Worm (Caenorhabditis elegans) whole organism, L3 larva: ENCODE data around the gene skr-13.

Experiments
- aly-2 ChIP-seq: fragments of 150-350 bp; optimal IDR thresholded peaks from 2 replicates; lab custom pipeline; 2014; ENCODE audit warnings: missing biosample characterization, missing genetic modification characterization
- ceh-28 ChIP-seq: fragments of 150-350 bp; optimal IDR thresholded peaks from 2 replicates; lab custom pipeline; 2014; ENCODE audit warnings: missing biosample characterization, missing genetic modification reagents, missing genetic modification characterization
- ceh-82 ChIP-seq: fragments of 150-350 bp; optimal IDR thresholded peaks from 2 replicates; lab custom pipeline; 2014; ENCODE audit warnings: missing biosample characterization, missing genetic modification characterization
- egl-27 ChIP-seq: sonication (generic microtip); optimal IDR thresholded peaks from 4 replicates; lab custom pipeline; 2017; ENCODE audit warnings: missing biosample characterization, missing genetic modification reagents, missing genetic modification characterization
- egl-5 ChIP-seq: fragments of 150-350 bp; optimal IDR thresholded peaks from 2 replicates; lab custom pipeline; 2017; ENCODE audit warnings: missing biosample characterization, missing genetic modification reagents, missing genetic modification characterization, inconsistent platforms
- elt-1 ChIP-seq: fragments of 150-350 bp; optimal IDR thresholded peaks from 2 replicates; lab custom pipeline; 2014; ENCODE audit warnings: missing biosample characterization, missing genetic modification characterization
- elt-2 ChIP-seq: sonication (generic microtip); optimal IDR thresholded peaks from 2 replicates; lab custom pipeline; 2016; ENCODE audit warnings: missing genetic modification reagents, mild to moderate bottlenecking, missing genetic modification characterization, missing compliant biosample characterization
- elt-3 ChIP-seq, 3 experiments: fragments of 150-350 bp in 1 of 3; sonication (generic microtip) in 2 of 3; optimal IDR thresholded peaks; 2 replicates in 2 of 3; 4 replicates in 1 of 3; lab custom pipeline; 2014 to 2017; ENCODE audit warnings: missing biosample characterization in 3 of 3, missing genetic modification characterization in 3 of 3
- eor-1 ChIP-seq, 2 experiments: fragments of 150-350 bp; optimal IDR thresholded peaks; 2 replicates each; lab custom pipeline; 2014 to 2018; ENCODE audit warnings: missing biosample characterization in 2 of 2, missing genetic modification characterization in 2 of 2
- fkh-10 ChIP-seq: sonication (generic microtip); optimal IDR thresholded peaks from 2 replicates; lab custom pipeline; 2017; ENCODE audit warnings: missing biosample characterization, missing genetic modification reagents, missing genetic modification characterization
- fkh-2 ChIP-seq: fragments of 150-350 bp; optimal IDR thresholded peaks from 2 replicates; lab custom pipeline; 2014; ENCODE audit warnings: missing biosample characterization, missing genetic modification reagents, missing genetic modification characterization
- fos-1 ChIP-seq: fragments of 150-350 bp; optimal IDR thresholded peaks from 2 replicates; lab custom pipeline; 2014; ENCODE audit warnings: missing biosample characterization, missing genetic modification characterization
- hmg-11 ChIP-seq: sonication (generic microtip); optimal IDR thresholded peaks from 2 replicates; lab custom pipeline; 2016; ENCODE audit warnings: missing genetic modification characterization, missing compliant biosample characterization
- jun-1 ChIP-seq: fragments of 150-350 bp; optimal IDR thresholded peaks from 2 replicates; lab custom pipeline; 2014; ENCODE audit warnings: missing biosample characterization, missing genetic modification reagents, missing genetic modification characterization
- lin-39 ChIP-seq: fragments of 150-350 bp; optimal IDR thresholded peaks from 2 replicates; lab custom pipeline; 2018; ENCODE audit warnings: missing biosample characterization, missing genetic modification reagents, missing genetic modification characterization
- lsy-12 ChIP-seq: sonication (generic microtip); optimal IDR thresholded peaks from 2 replicates; lab custom pipeline; 2016; ENCODE audit warnings: mild to moderate bottlenecking, missing genetic modification characterization, missing compliant biosample characterization
- mdl-1 ChIP-seq: fragments of 150-350 bp; optimal IDR thresholded peaks from 2 replicates; lab custom pipeline; 2014; ENCODE audit warnings: missing biosample characterization, missing genetic modification characterization
- mml-1 ChIP-seq: fragments of 150-350 bp; sonication (generic microtip); optimal IDR thresholded peaks from 3 replicates; lab custom pipeline; 2014; ENCODE audit warnings: missing biosample characterization, missing genetic modification characterization
- nhr-11 ChIP-seq: fragments of 150-350 bp; optimal IDR thresholded peaks from 2 replicates; lab custom pipeline; 2014; ENCODE audit warnings: missing biosample characterization, missing genetic modification characterization
- nhr-12 ChIP-seq: fragments of 150-350 bp; optimal IDR thresholded peaks from 2 replicates; lab custom pipeline; 2014; ENCODE audit warnings: missing biosample characterization, missing genetic modification characterization
- nhr-23 ChIP-seq: fragments of 150-350 bp; optimal IDR thresholded peaks from 2 replicates; lab custom pipeline; 2014; ENCODE audit warnings: missing biosample characterization, missing genetic modification reagents, missing genetic modification characterization
- nhr-237 ChIP-seq: fragments of 150-350 bp; optimal IDR thresholded peaks from 2 replicates; lab custom pipeline; 2014; ENCODE audit warnings: missing biosample characterization, missing genetic modification characterization
- nhr-25 ChIP-seq: sonication (generic microtip); optimal IDR thresholded peaks from 2 replicates; lab custom pipeline; 2017; ENCODE audit warnings: missing biosample characterization, missing genetic modification characterization
- nhr-28 ChIP-seq: fragments of 150-350 bp; optimal IDR thresholded peaks from 2 replicates; lab custom pipeline; 2014; ENCODE audit warnings: missing biosample characterization, missing genetic modification characterization
- nhr-43 ChIP-seq: sonication (generic microtip); optimal IDR thresholded peaks from 2 replicates; lab custom pipeline; 2016; ENCODE audit warnings: mild to moderate bottlenecking, missing genetic modification characterization, missing compliant biosample characterization; ENCODE audit not compliant: poor library complexity, severe bottlenecking
- nhr-77 ChIP-seq: fragments of 150-350 bp; optimal IDR thresholded peaks from 2 replicates; lab custom pipeline; 2014; ENCODE audit warnings: missing biosample characterization, missing genetic modification characterization
- pha-4 ChIP-seq: fragments of 150-350 bp; optimal IDR thresholded peaks from 2 replicates; lab custom pipeline; 2014; ENCODE audit warnings: missing biosample characterization, missing genetic modification reagents, missing genetic modification characterization
- pqm-1 ChIP-seq: fragments of 150-350 bp; optimal IDR thresholded peaks from 2 replicates; lab custom pipeline; 2017; ENCODE audit warnings: missing biosample characterization, missing genetic modification characterization, inconsistent platforms
- sea-2 ChIP-seq: fragments of 150-350 bp; sonication (generic microtip); optimal IDR thresholded peaks from 4 replicates; lab custom pipeline; 2014; ENCODE audit warnings: missing biosample characterization, missing genetic modification reagents, missing genetic modification characterization
- snpc-4 ChIP-seq: fragments of 150-350 bp; optimal IDR thresholded peaks from 2 replicates; lab custom pipeline; 2014; ENCODE audit warnings: missing biosample characterization, missing genetic modification characterization
- tbx-2 ChIP-seq: sonication (generic microtip); optimal IDR thresholded peaks from 2 replicates; lab custom pipeline; 2016; ENCODE audit warnings: mild to moderate bottlenecking, missing genetic modification characterization, missing compliant biosample characterization
- unc-39 ChIP-seq: sonication (generic microtip); optimal IDR thresholded peaks from 4 replicates; lab custom pipeline; 2017; ENCODE audit warnings: missing biosample characterization, missing genetic modification characterization
- unc-62 ChIP-seq: fragments of 150-350 bp; sonication (generic microtip); optimal IDR thresholded peaks from 4 replicates; lab custom pipeline; 2014; ENCODE audit warnings: missing biosample characterization, missing genetic modification reagents, missing genetic modification characterization
- zag-1 ChIP-seq: fragments of 150-350 bp; optimal IDR thresholded peaks from 2 replicates; lab custom pipeline; 2014; ENCODE audit warnings: missing biosample characterization, missing genetic modification characterization
- ztf-4 ChIP-seq: fragments of 150-350 bp; optimal IDR thresholded peaks from 2 replicates; lab custom pipeline; 2014; ENCODE audit warnings: missing biosample characterization, missing genetic modification characterization

The skr-13 gene

ce11 chrIV:17162515-17162914 lies at the start of gene skr-13:
Gene skr-13 (minus strand): TSS chrIV:17162615.
- no peak for TF ChIP-seq elt-1
- no peak for TF ChIP-seq nhr-237
- TF ChIP-seq eor-1 (tag; optimal IDR thresholded peaks at IDR 0.05; lab: Kevin White, UChicago) = no peak
- no peak for TF ChIP-seq zag-1 (tag; lab: Kevin White, UChicago)
- no peak for TF ChIP-seq elt-3 (tag; optimal IDR thresholded peaks at IDR 0.05; lab: Kevin White, UChicago)

ce11 chrIV:17210754-17211153 lies 48.3 kb upstream of the skr-13 start:
- TF ChIP-seq elt-3 (tag; optimal IDR thresholded peaks at IDR 0.05; lab: Kevin White, UChicago) = no peak
- no peak for TF ChIP-seq jun-1 (tag; lab: Kevin White, UChicago)
- no peak for TF ChIP-seq nhr-25 (tag; lab: Kevin White, UChicago)
- TF ChIP-seq unc-39 (tag; lab: Kevin White, UChicago) = no peak
- TF ChIP-seq egl-27 (tag; lab: Kevin White, UChicago) = no peak
- TF ChIP-seq hmg-11 (tag; lab: Kevin White, UChicago) = peak; percentile 39

ce11 chrIV:17209309-17209708 lies 46.9 kb upstream of the skr-13 start:
- no peak for TF ChIP-seq lsy-12 (tag; lab: Kevin White, UChicago)
- no peak for TF ChIP-seq nhr-28 (tag; lab: Kevin White, UChicago)
- no peak for TF ChIP-seq ceh-82 (tag; lab: Kevin White, UChicago)
- TF ChIP-seq mdl-1 (tag; lab: Kevin White, UChicago) = no peak
- no peak for TF ChIP-seq pha-4 (tag; lab: Kevin White, UChicago)
- no peak for TF ChIP-seq snpc-4 (tag; lab: Kevin White, UChicago)
- no peak for TF ChIP-seq nhr-12 (tag; lab: Kevin White, UChicago)
- TF ChIP-seq unc-62 = no peak
- TF ChIP-seq elt-2 (tag; lab: Kevin White, UChicago) = no peak
- TF ChIP-seq egl-5 (tag; lab: Kevin White, UChicago) = no peak

- TF ChIP-seq pqm-1 (peak; percentile 34), fos-1 (tag; lab: Kevin White, UChicago) (no peak), nhr-43 (tag; lab: Kevin White, UChicago) (no peak), pha-4 (tag; lab: Kevin White, UChicago) (peak; percentile 56)
- TF ChIP-seq, all 47 proteins: peak for 2
Observed at ce11 chrIV:17207864-17208263, 45.4 kb upstream of the skr-13 start.

ce11 chrIV:17206745-17207144 lies 44.3 kb upstream of the skr-13 start, which contains the start of gene cnnm-1:
Gene cnnm-1 (minus strand): TSS chrIV:17206845.
- TF ChIP-seq ztf-4 (tag; lab: Kevin White, UChicago) = no peak
- TF ChIP-seq nhr-43 (tag; lab: Kevin White, UChicago) = no peak
- no peak for TF ChIP-seq ceh-28 (tag; lab: Kevin White, UChicago)
- TF ChIP-seq sea-2 (GFP tag; lab: Kevin White, UChicago) = no peak
- no peak for TF ChIP-seq nhr-11 (tag; lab: Kevin White, UChicago)
- no peak for TF ChIP-seq fos-1 (tag; lab: Kevin White, UChicago)
- no peak for TF ChIP-seq fkh-2 (tag; lab: Kevin White, UChicago)
- TF ChIP-seq snpc-4 (tag; lab: Kevin White, UChicago) = no peak
- TF ChIP-seq nhr-23 = no peak
- no peak for TF ChIP-seq elt-1
- no peak for TF ChIP-seq nhr-237
- TF ChIP-seq aly-2 (tag; lab: Kevin White, UChicago) = no peak
- TF ChIP-seq zag-1 (tag; lab: Kevin White, UChicago) = no peak
- TF ChIP-seq ceh-82 (tag; lab: Kevin White, UChicago) = no peak
- TF ChIP-seq fkh-10 = no peak
- no peak for TF ChIP-seq mml-1 (tag; lab: Kevin White, UChicago)
- no peak for TF ChIP-seq nhr-77 (tag; lab: Kevin White, UChicago)
- TF ChIP-seq, all 47 proteins: peak for 0

ce11 chrIV:17199706-17200105 lies 37.3 kb upstream of the skr-13 start:
- TF ChIP-seq ztf-4 (tag; lab: Kevin White, UChicago) = no peak
- TF ChIP-seq nhr-25 (tag; lab: Kevin White, UChicago) = no peak
- no peak for TF ChIP-seq egl-27 (tag; lab: Kevin White, UChicago)
- TF ChIP-seq tbx-2 (tag; lab: Kevin White, UChicago) = no peak
- no peak for TF ChIP-seq jun-1 (tag; lab: Kevin White, UChicago)
- no peak for TF ChIP-seq lin-39
- TF ChIP-seq egl-5 (tag; lab: Kevin White, UChicago) = no peak
- no peak for TF ChIP-seq mml-1 (tag; lab: Kevin White, UChicago)
- no peak for TF ChIP-seq fos-1 (tag; lab: Kevin White, UChicago)
- no peak for TF ChIP-seq nhr-11 (tag; lab: Kevin White, UChicago)
- TF ChIP-seq nhr-23 = no peak
- TF ChIP-seq pha-4 (tag; lab: Kevin White, UChicago) = no peak
- TF ChIP-seq ceh-28 (tag; lab: Kevin White, UChicago) = no peak
- TF ChIP-seq nhr-43 (tag; lab: Kevin White, UChicago) = no peak
- TF ChIP-seq pqm-1 = no peak
- no peak for TF ChIP-seq mdl-1 (tag; lab: Kevin White, UChicago)
- TF ChIP-seq ceh-82 (tag; lab: Kevin White, UChicago) = no peak
